Worm (Caenorhabditis elegans) whole organism, L1 larva: ENCODE data around the gene ttr-40.

ENCODE experiments used
- alr-1 ChIP-seq: fragments of 200-800 bp; sonication (Bioruptor generic); optimal IDR thresholded peaks from 2 replicates; lab custom pipeline; 2018; ENCODE audit warnings: borderline replicate concordance, mild to moderate bottlenecking, missing genetic modification characterization, missing compliant biosample characterization
- aly-2 ChIP-seq: fragments of 150-350 bp; optimal IDR thresholded peaks from 2 replicates; lab custom pipeline; 2014; ENCODE audit warnings: missing biosample characterization, missing genetic modification characterization
- blmp-1 ChIP-seq: fragments of 150-350 bp; optimal IDR thresholded peaks from 2 replicates; lab custom pipeline; 2014; ENCODE audit warnings: missing biosample characterization, missing genetic modification characterization
- ceh-90 ChIP-seq: sonication (generic microtip); optimal IDR thresholded peaks from 2 replicates; lab custom pipeline; 2016; ENCODE audit warnings: missing genetic modification characterization, missing compliant biosample characterization
- dsc-1 ChIP-seq: sonication (generic microtip); optimal IDR thresholded peaks from 2 replicates; lab custom pipeline; 2016; ENCODE audit warnings: mild to moderate bottlenecking, missing genetic modification characterization, missing compliant biosample characterization
- fkh-8 ChIP-seq: sonication (generic microtip); optimal IDR thresholded peaks from 2 replicates; lab custom pipeline; 2016; ENCODE audit warnings: mild to moderate bottlenecking, missing genetic modification characterization, missing compliant biosample characterization
- lin-13 ChIP-seq: fragments of 150-350 bp; optimal IDR thresholded peaks from 2 replicates; lab custom pipeline; 2014; ENCODE audit warnings: missing biosample characterization, missing genetic modification reagents, missing genetic modification characterization
- lin-35 ChIP-seq, 2 experiments: fragments of 150-350 bp; optimal IDR thresholded peaks; 2 replicates each; lab custom pipeline; 2014; ENCODE audit warnings: missing biosample characterization in 2 of 2, missing genetic modification characterization in 2 of 2, missing genetic modification reagents in 2 of 2
- lsy-2 ChIP-seq, 2 experiments: fragments of 150-350 bp; optimal IDR thresholded peaks; 2 replicates each; lab custom pipeline; 2014; ENCODE audit warnings: missing biosample characterization in 2 of 2, missing genetic modification characterization in 2 of 2
- mdl-1 ChIP-seq, 2 experiments: fragments of 150-350 bp; optimal IDR thresholded peaks; 2 replicates each; lab custom pipeline; 2014 to 2017; ENCODE audit warnings: missing biosample characterization in 2 of 2, missing genetic modification characterization in 2 of 2, inconsistent platforms in 1 of 2
- nhr-19 ChIP-seq: fragments of 200-800 bp; sonication (Bioruptor generic); conservative IDR thresholded peaks from 2 replicates; pipeline ENCODE4 v1.3.6; 2022; ENCODE audit warnings: missing genetic modification characterization, missing compliant biosample characterization
- rnt-1 ChIP-seq: sonication (generic microtip); optimal IDR thresholded peaks from 2 replicates; lab custom pipeline; 2016; ENCODE audit warnings: mild to moderate bottlenecking, missing genetic modification characterization, moderate library complexity, missing compliant biosample characterization
- unc-62 ChIP-seq: fragments of 150-350 bp; optimal IDR thresholded peaks from 2 replicates; lab custom pipeline; 2014; ENCODE audit warnings: missing biosample characterization, missing genetic modification reagents, missing genetic modification characterization
- ztf-4 ChIP-seq: fragments of 150-350 bp; optimal IDR thresholded peaks from 2 replicates; lab custom pipeline; 2014; ENCODE audit warnings: missing biosample characterization, missing genetic modification characterization

DNA sequence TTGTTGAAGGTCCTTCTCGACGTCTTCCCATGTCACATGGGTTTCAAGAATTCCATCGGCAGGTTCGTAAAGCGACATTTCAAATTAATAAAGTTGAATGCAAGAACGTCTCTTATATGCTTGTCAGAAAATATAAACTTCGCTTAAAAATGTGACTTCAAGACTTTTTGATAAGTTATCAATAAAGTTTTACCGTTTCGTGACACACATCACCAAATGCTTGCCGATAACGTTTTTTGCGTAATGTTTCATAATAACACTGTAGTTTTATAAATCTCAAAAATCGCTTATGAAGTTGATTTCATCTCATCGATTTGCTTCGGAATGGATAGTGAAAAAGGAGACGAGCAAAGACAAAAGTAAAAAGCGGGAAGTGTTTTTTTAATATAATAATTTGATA lies 18.2 kb upstream of the ttr-40 start, which contains the start of gene E02C12.8:
- no peak for TF ChIP-seq dsc-1 (tag; lab: Kevin White, UChicago)
- no peak for TF ChIP-seq aly-2 (tag; lab: Kevin White, UChicago)
- no peak for TF ChIP-seq fkh-8 (tag; lab: Kevin White, UChicago)
- no peak for TF ChIP-seq lsy-2 (tag; optimal IDR thresholded peaks at IDR 0.05; lab: Kevin White, UChicago)
- no peak for TF ChIP-seq ceh-90 (tag; lab: Kevin White, UChicago)
- TF ChIP-seq rnt-1, result no peak
- TF ChIP-seq ztf-4, result no peak
- TF ChIP-seq lin-13 (GFP tag; lab: Kevin White, UChicago), result no peak
- TF ChIP-seq nhr-19 (GFP tag; lab: Robert Waterston, UW), result no peak
- no peak for TF ChIP-seq mdl-1 (tag; optimal IDR thresholded peaks at IDR 0.05; lab: Kevin White, UChicago)
- no peak for TF ChIP-seq blmp-1 (tag; lab: Kevin White, UChicago)
- TF ChIP-seq unc-62 (GFP tag; lab: Kevin White, UChicago), result no peak
- no peak for TF ChIP-seq lin-35 (GFP tag; optimal IDR thresholded peaks at IDR 0.05; lab: Kevin White, UChicago)
- TF ChIP-seq alr-1 (tag; lab: Kevin White, UChicago), result no peak
